Worm (Caenorhabditis elegans) whole organism, mixed stage, embryonic: Measurements from ENCODE around the gene ZK896.1.
A peak's percentile ranks its signal among the peaks of the same experiment; 100 is the strongest.

Source experiments
- M03D4.4 ChIP-seq: sonication (generic microtip); optimal IDR thresholded peaks from 2 replicates; lab custom pipeline; 2017; ENCODE audit warnings: mild to moderate bottlenecking, missing genetic modification characterization, missing compliant biosample characterization
- bed-3 ChIP-seq: fragments of 200-800 bp; sonication (Bioruptor generic); optimal IDR thresholded peaks from 3 replicates; lab custom pipeline; 2018; ENCODE audit warnings: mild to moderate bottlenecking, missing genetic modification characterization, moderate library complexity, missing compliant biosample characterization
- blmp-1 ChIP-seq: fragments of 150-350 bp; optimal IDR thresholded peaks from 2 replicates; lab custom pipeline; 2014; ENCODE audit warnings: missing biosample characterization, missing genetic modification characterization
- ceh-43 ChIP-seq: fragments of 200-800 bp; sonication (Bioruptor generic); optimal IDR thresholded peaks from 2 replicates; lab custom pipeline; 2018; ENCODE audit warnings: mild to moderate bottlenecking, missing genetic modification characterization, moderate library complexity, missing compliant biosample characterization
- ceh-83 ChIP-seq: fragments of 200-800 bp; sonication (Bioruptor generic); optimal IDR thresholded peaks from 2 replicates; lab custom pipeline; 2018; ENCODE audit warnings: mild to moderate bottlenecking, missing genetic modification characterization, missing compliant biosample characterization
- ces-1 ChIP-seq: fragments of 150-350 bp; optimal IDR thresholded peaks from 2 replicates; lab custom pipeline; 2014; ENCODE audit warnings: missing biosample characterization, missing genetic modification reagents, missing genetic modification characterization
- drap-1 ChIP-seq: fragments of 200-800 bp; sonication (Bioruptor generic); optimal IDR thresholded peaks from 3 replicates; lab custom pipeline; 2018; ENCODE audit warnings: mild to moderate bottlenecking, missing genetic modification characterization, missing compliant biosample characterization
- elt-1 ChIP-seq: sonication (generic microtip); optimal IDR thresholded peaks from 2 replicates; lab custom pipeline; 2017; ENCODE audit warnings: missing genetic modification characterization, mild to moderate bottlenecking, missing compliant biosample characterization, antibody characterized with exemption, moderate library complexity, borderline replicate concordance; ENCODE audit not compliant: insufficient read depth
- flh-1 ChIP-seq: fragments of 200-800 bp; sonication (Bioruptor generic); optimal IDR thresholded peaks from 2 replicates; lab custom pipeline; 2018; ENCODE audit warnings: mild to moderate bottlenecking, missing genetic modification characterization, moderate library complexity, missing compliant biosample characterization
- ham-2 ChIP-seq: fragments of 200-800 bp; sonication (Bioruptor generic); optimal IDR thresholded peaks from 2 replicates; lab custom pipeline; 2018; ENCODE audit warnings: mild to moderate bottlenecking, missing genetic modification characterization, missing compliant biosample characterization
- hlh-1 ChIP-seq: fragments of 150-350 bp; optimal IDR thresholded peaks from 2 replicates; lab custom pipeline; 2014; ENCODE audit warnings: missing biosample characterization, missing genetic modification reagents, missing genetic modification characterization
- lin-13 ChIP-seq: fragments of 150-350 bp; optimal IDR thresholded peaks from 2 replicates; lab custom pipeline; 2014; ENCODE audit warnings: missing biosample characterization, missing genetic modification characterization
- lin-32 ChIP-seq: fragments of 200-800 bp; sonication (Bioruptor generic); optimal IDR thresholded peaks from 2 replicates; lab custom pipeline; 2018; ENCODE audit warnings: mild to moderate bottlenecking, missing genetic modification characterization, missing compliant biosample characterization
- lsy-2 ChIP-seq: fragments of 150-350 bp; optimal IDR thresholded peaks from 2 replicates; lab custom pipeline; 2014; ENCODE audit warnings: missing biosample characterization, missing genetic modification characterization
- mab-5 ChIP-seq: fragments of 150-350 bp; optimal IDR thresholded peaks from 2 replicates; lab custom pipeline; 2014; ENCODE audit warnings: missing biosample characterization, missing genetic modification characterization
- mep-1 ChIP-seq: fragments of 150-350 bp; optimal IDR thresholded peaks from 2 replicates; lab custom pipeline; 2017; ENCODE audit warnings: missing biosample characterization, missing genetic modification reagents, missing genetic modification characterization, inconsistent platforms
- mls-2 ChIP-seq: sonication (generic microtip); optimal IDR thresholded peaks from 2 replicates; lab custom pipeline; 2016; ENCODE audit warnings: mild to moderate bottlenecking, missing genetic modification characterization, moderate library complexity, missing compliant biosample characterization
- nhr-12 ChIP-seq: fragments of 150-350 bp; optimal IDR thresholded peaks from 2 replicates; lab custom pipeline; 2014; ENCODE audit warnings: missing biosample characterization, missing genetic modification characterization
- nhr-2 ChIP-seq: fragments of 150-350 bp; optimal IDR thresholded peaks from 2 replicates; lab custom pipeline; 2014; ENCODE audit warnings: missing biosample characterization, missing genetic modification characterization
- nhr-237 ChIP-seq: fragments of 150-350 bp; optimal IDR thresholded peaks from 2 replicates; lab custom pipeline; 2014; ENCODE audit warnings: missing biosample characterization, missing genetic modification characterization
- nhr-28 ChIP-seq: fragments of 150-350 bp; optimal IDR thresholded peaks from 2 replicates; lab custom pipeline; 2014; ENCODE audit warnings: missing biosample characterization, missing genetic modification characterization
- pha-4 ChIP-seq: fragments of 150-350 bp; optimal IDR thresholded peaks from 2 replicates; lab custom pipeline; 2018; ENCODE audit warnings: missing biosample characterization, missing genetic modification reagents, missing genetic modification characterization
- sem-2 ChIP-seq: fragments of 200-800 bp; sonication (Bioruptor generic); optimal IDR thresholded peaks from 2 replicates; lab custom pipeline; 2018; ENCODE audit warnings: mild to moderate bottlenecking, missing genetic modification characterization, missing compliant biosample characterization
- snpc-4 ChIP-seq: fragments of 150-350 bp; optimal IDR thresholded peaks from 2 replicates; lab custom pipeline; 2014; ENCODE audit warnings: missing biosample characterization, missing genetic modification characterization
- tbx-8 ChIP-seq: fragments of 200-800 bp; sonication (Bioruptor generic); optimal IDR thresholded peaks from 2 replicates; lab custom pipeline; 2018; ENCODE audit warnings: mild to moderate bottlenecking, missing genetic modification characterization, moderate library complexity, missing compliant biosample characterization
- unc-120 ChIP-seq: sonication (generic microtip); optimal IDR thresholded peaks from 2 replicates; lab custom pipeline; 2017; ENCODE audit warnings: missing genetic modification characterization, missing compliant biosample characterization; ENCODE audit not compliant: poor library complexity, severe bottlenecking
- unc-39 ChIP-seq: fragments of 150-350 bp; optimal IDR thresholded peaks from 2 replicates; lab custom pipeline; 2014; ENCODE audit warnings: missing biosample characterization, missing genetic modification characterization
- unc-62 ChIP-seq: fragments of 150-350 bp; optimal IDR thresholded peaks from 2 replicates; lab custom pipeline; 2014; ENCODE audit warnings: missing biosample characterization, missing genetic modification reagents, missing genetic modification characterization
- zip-8 ChIP-seq: fragments of 150-350 bp; optimal IDR thresholded peaks from 2 replicates; lab custom pipeline; 2014; ENCODE audit warnings: missing biosample characterization, missing genetic modification characterization
- ztf-11 ChIP-seq: fragments of 150-350 bp; optimal IDR thresholded peaks from 2 replicates; lab custom pipeline; 2014; ENCODE audit warnings: missing biosample characterization, missing genetic modification characterization

The ZK896.1 gene

ce11 chrIV:12870315-12870714, 4.8 kb downstream of the ZK896.1 start:
- TF ChIP-seq hlh-1 (tag; lab: Kevin White, UChicago), result no peak
- peak; percentile 84 for TF ChIP-seq zip-8 (tag; lab: Kevin White, UChicago)

- TF ChIP-seq ztf-11 (tag; lab: Kevin White, UChicago) (no peak), ces-1 (GFP tag; lab: Kevin White, UChicago) (no peak), lin-32 (GFP tag; lab: Kevin White, UChicago) (no peak), lin-13 (no peak), M03D4.4 (tag; lab: Kevin White, UChicago) (no peak), hlh-1 (tag; lab: Kevin White, UChicago) (no peak), drap-1 (GFP tag; lab: Kevin White, UChicago) (no peak), pha-4 (no peak), elt-1 (tag; lab: Kevin White, UChicago) (no peak), zip-8 (tag; lab: Kevin White, UChicago) (no peak), lsy-2 (tag; lab: Kevin White, UChicago) (no peak), unc-39 (tag; lab: Kevin White, UChicago) (no peak), bed-3 (GFP tag; lab: Kevin White, UChicago) (no peak), sem-2 (GFP tag; lab: Kevin White, UChicago) (no peak), nhr-28 (tag; lab: Kevin White, UChicago) (no peak), nhr-2 (tag; lab: Kevin White, UChicago) (no peak), mls-2 (tag; lab: Kevin White, UChicago) (no peak), unc-120 (tag; lab: Kevin White, UChicago) (no peak), tbx-8 (GFP tag; lab: Kevin White, UChicago) (no peak), flh-1 (GFP tag; lab: Kevin White, UChicago) (no peak)
These were observed 5.3 kb downstream of the ZK896.1 start for ce11 chrIV:12869812-12870211.

- TF ChIP-seq ztf-11 (tag; lab: Kevin White, UChicago) (no peak), mab-5 (no peak), ceh-83 (no peak), unc-39 (tag; lab: Kevin White, UChicago) (no peak), M03D4.4 (tag; lab: Kevin White, UChicago) (no peak), unc-62 (no peak), snpc-4 (no peak), nhr-237 (tag; lab: Kevin White, UChicago) (no peak), lin-13 (no peak), zip-8 (tag; lab: Kevin White, UChicago) (no peak), ceh-43 (no peak), tbx-8 (GFP tag; lab: Kevin White, UChicago) (no peak), pha-4 (no peak), unc-120 (tag; lab: Kevin White, UChicago) (no peak), mls-2 (tag; lab: Kevin White, UChicago) (no peak), ham-2 (GFP tag; lab: Kevin White, UChicago) (no peak), mep-1 (tag; lab: Kevin White, UChicago) (no peak)
These were observed 5.8 kb downstream of the ZK896.1 start for ce11 chrIV:12869383-12869782.

ce11 chrIV:12865884-12866283, 9.3 kb downstream of the ZK896.1 start, which contains the start of gene clec-186:
Gene clec-186, plus strand, starts transcription at chrIV:12866109.
- no peak for TF ChIP-seq zip-8 (tag; lab: Kevin White, UChicago)

- TF ChIP-seq unc-62 (no peak), ceh-43 (no peak), blmp-1 (tag; lab: Kevin White, UChicago) (no peak), M03D4.4 (tag; lab: Kevin White, UChicago) (no peak), nhr-237 (tag; lab: Kevin White, UChicago) (no peak), ceh-83 (no peak), drap-1 (GFP tag; lab: Kevin White, UChicago) (no peak), nhr-12 (no peak), unc-120 (tag; lab: Kevin White, UChicago) (no peak), pha-4 (no peak)
These were observed 15.4 kb downstream of the ZK896.1 start, which contains the start of gene gcy-18 for ce11 chrIV:12859797-12860196. Gene gcy-18, plus strand, starts transcription at chrIV:12860097.
